Fruit fly (Drosophila melanogaster): ENCODE data around the gene Jasper.
A peak's percentile ranks its signal among the peaks of the same experiment; 100 is the strongest.

Gene Jasper

dm6 chr3R:30046029-30047001 is 6.0 kb upstream of the Jasper start, which contains the start of the genes RpL32 and CG7943 (continued):
- TF ChIP-seq Kr (GFP tag; optimal IDR thresholded peaks at IDR 0.05) (peak; percentile 20), dysf (GFP tag; IDR thresholded peaks at IDR 0.05) (peak; percentile 96), CG10543 (GFP tag; optimal IDR thresholded peaks at IDR 0.05) (peak; percentile 97), ATbp (GFP tag; optimal IDR thresholded peaks at IDR 0.05) (peak; percentile 83), ind (GFP tag; optimal IDR thresholded peaks at IDR 0.05) (peak; percentile 97), CG9727 (GFP tag; optimal IDR thresholded peaks at IDR 0.05) (peak; percentile 97), CG4328 (GFP tag; optimal IDR thresholded peaks at IDR 0.05) (peak; percentile 94), CG10366 (GFP tag; IDR thresholded peaks at IDR 0.05) (peak; percentile 93), danr (GFP tag; IDR thresholded peaks at IDR 0.05) (peak; percentile 91), CG14710 (tag; optimal IDR thresholded peaks at IDR 0.05) (peak; percentile 96), Hmx (GFP tag; optimal IDR thresholded peaks at IDR 0.05) (peak; percentile 86), nmo (GFP tag; optimal IDR thresholded peaks at IDR 0.05) (peak; percentile 96), mam (GFP tag; optimal IDR thresholded peaks at IDR 0.05) (peak; percentile 99), CoRest (tag; optimal IDR thresholded peaks at IDR 0.05) (peak; percentile 85), CG7928 (GFP tag; optimal IDR thresholded peaks at IDR 0.05) (peak; percentile 77), CG4282 (GFP tag; optimal IDR thresholded peaks at IDR 0.05) (peak; percentile 94), bowl (GFP tag; IDR thresholded peaks at IDR 0.05) (peak; percentile 89), Stat92E (GFP tag; optimal IDR thresholded peaks at IDR 0.05) (no peak), CG11398 (GFP tag; optimal IDR thresholded peaks at IDR 0.05) (peak; percentile 86), CG8388 (GFP tag; optimal IDR thresholded peaks at IDR 0.05) (peak; percentile 82), eve (GFP tag; optimal IDR thresholded peaks at IDR 0.05) (peak in 1 of 2 experiments; percentile 77), CG31365 (tag; optimal IDR thresholded peaks at IDR 0.05) (peak; percentile 84), HmgD (GFP tag; optimal IDR thresholded peaks at IDR 0.05) (peak; percentile 90), rib (GFP tag; IDR thresholded peaks at IDR 0.05) (peak; percentile 94), Antp (GFP tag; optimal IDR thresholded peaks at IDR 0.05) (peak; percentile 98), Sox102F (GFP tag; optimal IDR thresholded peaks at IDR 0.05) (peak; percentile 78), hkb (optimal IDR thresholded peaks at IDR 0.05) (peak; percentile 62), hkb (GFP tag; IDR thresholded peaks at IDR 0.05) (peak; percentile 96), onecut (GFP tag; IDR thresholded peaks at IDR 0.05) (peak; percentile 90), gfzf (GFP tag; optimal IDR thresholded peaks at IDR 0.05) (peak; percentile 75), pan (optimal IDR thresholded peaks at IDR 0.05) (no peak), pan (GFP tag; optimal IDR thresholded peaks at IDR 0.05 in 1 of 2, IDR thresholded peaks at IDR 0.05 in 1 of 2) (peak in 1 of 2 experiments; percentile 96), CG3995 (GFP tag; optimal IDR thresholded peaks at IDR 0.05) (peak; percentile 85), E2f2 (GFP tag; IDR thresholded peaks at IDR 0.05) (peak; percentile 91), CG43689 (GFP tag; IDR thresholded peaks at IDR 0.05) (peak; percentile 89), CG1647 (GFP tag; optimal IDR thresholded peaks at IDR 0.05) (peak; percentile 92), CG9215 (GFP tag; IDR thresholded peaks at IDR 0.05) (peak; percentile 92), Hr51 (GFP tag; optimal IDR thresholded peaks at IDR 0.05) (peak; percentile 84 to 94), Taf1 (GFP tag; IDR thresholded peaks at IDR 0.05) (peak; percentile 92), Bgb (GFP tag; IDR thresholded peaks at IDR 0.05; ENCODE audit: partially characterized antibody) (peak; percentile 100), CG2116 (GFP tag; optimal IDR thresholded peaks at IDR 0.05) (peak; percentile 95), tio (GFP tag; optimal IDR thresholded peaks at IDR 0.05) (no peak), CG1603 (tag; optimal IDR thresholded peaks at IDR 0.05) (peak; percentile 96), yki (optimal IDR thresholded peaks at IDR 0.05) (no peak), az2 (GFP tag; optimal IDR thresholded peaks at IDR 0.05) (peak; percentile 70), chn (GFP tag; optimal IDR thresholded peaks at IDR 0.05) (peak; percentile 90), sug (tag; optimal IDR thresholded peaks at IDR 0.05) (peak; percentile 95), Hsf (GFP tag; optimal IDR thresholded peaks at IDR 0.05) (peak; percentile 93), br (optimal IDR thresholded peaks at IDR 0.05) (no peak)
